Worm (Caenorhabditis elegans) whole organism, L3 larva: ENCODE results near the gene C05C10.3.

Experiments used
- R02D3.7 ChIP-seq: fragments of 150-350 bp; optimal IDR thresholded peaks from 2 replicates; lab custom pipeline; 2014; ENCODE audit warnings: missing biosample characterization, missing genetic modification characterization
- aly-2 ChIP-seq: fragments of 150-350 bp; optimal IDR thresholded peaks from 2 replicates; lab custom pipeline; 2014; ENCODE audit warnings: missing biosample characterization, missing genetic modification characterization
- ceh-82 ChIP-seq: fragments of 150-350 bp; optimal IDR thresholded peaks from 2 replicates; lab custom pipeline; 2014; ENCODE audit warnings: missing biosample characterization, missing genetic modification characterization
- fkh-10 ChIP-seq: sonication (generic microtip); optimal IDR thresholded peaks from 2 replicates; lab custom pipeline; 2017; ENCODE audit warnings: missing biosample characterization, missing genetic modification reagents, missing genetic modification characterization
- jun-1 ChIP-seq: fragments of 150-350 bp; optimal IDR thresholded peaks from 2 replicates; lab custom pipeline; 2014; ENCODE audit warnings: missing biosample characterization, missing genetic modification reagents, missing genetic modification characterization
- lsy-12 ChIP-seq: sonication (generic microtip); optimal IDR thresholded peaks from 2 replicates; lab custom pipeline; 2016; ENCODE audit warnings: mild to moderate bottlenecking, missing genetic modification characterization, missing compliant biosample characterization
- nhr-43 ChIP-seq: sonication (generic microtip); optimal IDR thresholded peaks from 2 replicates; lab custom pipeline; 2016; ENCODE audit warnings: mild to moderate bottlenecking, missing genetic modification characterization, missing compliant biosample characterization; ENCODE audit not compliant: poor library complexity, severe bottlenecking
- nhr-67 ChIP-seq: fragments of 150-350 bp; optimal IDR thresholded peaks from 2 replicates; lab custom pipeline; 2014; ENCODE audit warnings: missing biosample characterization, missing genetic modification characterization
- pha-4 ChIP-seq: fragments of 150-350 bp; optimal IDR thresholded peaks from 2 replicates; lab custom pipeline; 2014; ENCODE audit warnings: missing biosample characterization, missing genetic modification reagents, missing genetic modification characterization

- TF ChIP-seq ceh-82 (tag; lab: Kevin White, UChicago), result no peak
- TF ChIP-seq nhr-43 (tag; lab: Kevin White, UChicago), result peak; percentile 56
- TF ChIP-seq aly-2, result no peak
- peak; percentile 26 for TF ChIP-seq jun-1 (tag; lab: Kevin White, UChicago)
- no peak for TF ChIP-seq fkh-10
- peak; percentile 2 for TF ChIP-seq R02D3.7 (tag; lab: Kevin White, UChicago)
- peak; percentile 85 for TF ChIP-seq pha-4
- TF ChIP-seq lsy-12, result no peak
- no peak for TF ChIP-seq nhr-67 (tag; lab: Kevin White, UChicago)
Measured at ce11 chrII:9967999-9968706, 31.5 kb upstream of the C05C10.3 start, which contains the start of the genes R53.4 and psf-1.
